Worm (Caenorhabditis elegans) whole organism, late embryonic: ENCODE results near the gene fbxa-43.

Source experiments
- C38D4.7 ChIP-seq: fragments of 200-800 bp; sonication (Bioruptor generic); optimal IDR thresholded peaks from 2 replicates; lab custom pipeline; 2018; ENCODE audit warnings: mild to moderate bottlenecking, missing genetic modification characterization, moderate library complexity, missing compliant biosample characterization
- K02D7.2 ChIP-seq: sonication (generic microtip); optimal IDR thresholded peaks from 2 replicates; lab custom pipeline; 2017; ENCODE audit warnings: mild to moderate bottlenecking, missing genetic modification characterization, missing compliant biosample characterization
- K09A11.1 ChIP-seq: sonication (generic microtip); optimal IDR thresholded peaks from 2 replicates; lab custom pipeline; 2017; ENCODE audit warnings: antibody characterized with exemption, mild to moderate bottlenecking, missing genetic modification characterization, missing compliant biosample characterization; ENCODE audit not compliant: insufficient read depth
- ahr-1 ChIP-seq: sonication (generic microtip); optimal IDR thresholded peaks from 2 replicates; lab custom pipeline; 2016; ENCODE audit warnings: missing genetic modification characterization, missing compliant biosample characterization
- ama-1 ChIP-seq: fragments of 150-350 bp; optimal IDR thresholded peaks from 2 replicates; lab custom pipeline; 2014
- ceh-14 ChIP-seq: sonication (generic microtip); optimal IDR thresholded peaks from 2 replicates; lab custom pipeline; 2016; ENCODE audit warnings: missing genotype, missing genetic modification characterization, missing compliant biosample characterization
- ceh-18 ChIP-seq: sonication (generic microtip); optimal IDR thresholded peaks from 2 replicates; lab custom pipeline; 2016; ENCODE audit warnings: missing genetic modification characterization, missing compliant biosample characterization
- ceh-2 ChIP-seq: sonication (generic microtip); optimal IDR thresholded peaks from 2 replicates; lab custom pipeline; 2016; ENCODE audit warnings: missing genotype, missing genetic modification characterization, missing compliant biosample characterization
- ceh-22 ChIP-seq: sonication (generic microtip); optimal IDR thresholded peaks from 2 replicates; lab custom pipeline; 2017; ENCODE audit warnings: missing biosample characterization, missing genetic modification characterization
- ceh-24 ChIP-seq: sonication (generic microtip); optimal IDR thresholded peaks from 2 replicates; lab custom pipeline; 2016; ENCODE audit warnings: mild to moderate bottlenecking, missing genetic modification characterization, missing compliant biosample characterization
- ceh-30 ChIP-seq: fragments of 150-350 bp; optimal IDR thresholded peaks from 2 replicates; lab custom pipeline; 2014; ENCODE audit warnings: missing biosample characterization, missing genetic modification characterization
- ceh-31 ChIP-seq: sonication (generic microtip); optimal IDR thresholded peaks from 2 replicates; lab custom pipeline; 2016; ENCODE audit warnings: missing genetic modification characterization, missing compliant biosample characterization
- ceh-34 ChIP-seq: sonication (generic microtip); optimal IDR thresholded peaks from 2 replicates; lab custom pipeline; 2016; ENCODE audit warnings: mild to moderate bottlenecking, missing genetic modification characterization, missing compliant biosample characterization
- ceh-6 ChIP-seq: fragments of 200-800 bp; sonication (Bioruptor generic); optimal IDR thresholded peaks from 2 replicates; lab custom pipeline; 2018; ENCODE audit warnings: mild to moderate bottlenecking, missing genetic modification characterization, missing compliant biosample characterization
- ceh-9 ChIP-seq: sonication (generic microtip); optimal IDR thresholded peaks from 2 replicates; lab custom pipeline; 2016; ENCODE audit warnings: mild to moderate bottlenecking, missing genetic modification characterization, inconsistent platforms, missing compliant biosample characterization
- eyg-1 ChIP-seq: sonication (generic microtip); optimal IDR thresholded peaks from 2 replicates; lab custom pipeline; 2016; ENCODE audit warnings: missing genotype, missing genetic modification characterization, missing compliant biosample characterization
- fax-1 ChIP-seq: sonication (generic microtip); optimal IDR thresholded peaks from 2 replicates; lab custom pipeline; 2016; ENCODE audit warnings: missing genotype, missing genetic modification characterization, missing compliant biosample characterization
- fkh-6 ChIP-seq: sonication (generic microtip); optimal IDR thresholded peaks from 2 replicates; lab custom pipeline; 2016; ENCODE audit warnings: missing genetic modification characterization, missing compliant biosample characterization
- gmeb-2 ChIP-seq: sonication (generic microtip); optimal IDR thresholded peaks from 2 replicates; lab custom pipeline; 2016; ENCODE audit warnings: missing genetic modification characterization, inconsistent platforms, missing compliant biosample characterization
- hlh-15 ChIP-seq: sonication (generic microtip); optimal IDR thresholded peaks from 2 replicates; lab custom pipeline; 2016; ENCODE audit warnings: missing genetic modification characterization, missing compliant biosample characterization
- lin-11 ChIP-seq: fragments of 200-800 bp; sonication (Bioruptor generic); optimal IDR thresholded peaks from 2 replicates; lab custom pipeline; 2018; ENCODE audit warnings: mild to moderate bottlenecking, missing genetic modification characterization, missing compliant biosample characterization
- mec-3 ChIP-seq: sonication (generic microtip); optimal IDR thresholded peaks from 2 replicates; lab custom pipeline; 2016; ENCODE audit warnings: borderline replicate concordance, missing genetic modification characterization, missing compliant biosample characterization
- nhr-232 ChIP-seq: sonication (generic microtip); optimal IDR thresholded peaks from 2 replicates; lab custom pipeline; 2016; ENCODE audit warnings: missing genetic modification characterization, missing compliant biosample characterization
- npax-4 ChIP-seq: sonication (generic microtip); optimal IDR thresholded peaks from 2 replicates; lab custom pipeline; 2016; ENCODE audit warnings: missing genetic modification characterization, missing compliant biosample characterization
- pag-3 ChIP-seq: sonication (generic microtip); optimal IDR thresholded peaks from 2 replicates; lab custom pipeline; 2016; ENCODE audit warnings: missing compliant biosample characterization, missing genetic modification characterization, borderline replicate concordance
- pax-1 ChIP-seq: fragments of 150-350 bp; optimal IDR thresholded peaks from 2 replicates; lab custom pipeline; 2014; ENCODE audit warnings: missing biosample characterization, missing genetic modification characterization
- pqm-1 ChIP-seq: sonication (generic microtip); optimal IDR thresholded peaks from 2 replicates; lab custom pipeline; 2016; ENCODE audit warnings: missing genetic modification characterization, missing compliant biosample characterization
- pros-1 ChIP-seq: fragments of 150-350 bp; optimal IDR thresholded peaks from 2 replicates; lab custom pipeline; 2014; ENCODE audit warnings: missing biosample characterization, missing genetic modification reagents, missing genetic modification characterization
- ref-2 ChIP-seq: sonication (generic microtip); optimal IDR thresholded peaks from 2 replicates; lab custom pipeline; 2016; ENCODE audit warnings: missing genetic modification characterization, missing compliant biosample characterization
- sox-4 ChIP-seq: sonication (generic microtip); optimal IDR thresholded peaks from 2 replicates; lab custom pipeline; 2017; ENCODE audit warnings: mild to moderate bottlenecking, missing genetic modification characterization, inconsistent platforms, missing compliant biosample characterization
- tbx-2 ChIP-seq: sonication (generic microtip); optimal IDR thresholded peaks from 2 replicates; lab custom pipeline; 2016; ENCODE audit warnings: missing genetic modification characterization, missing compliant biosample characterization
- tbx-7 ChIP-seq: sonication (generic microtip); optimal IDR thresholded peaks from 2 replicates; lab custom pipeline; 2016; ENCODE audit warnings: missing genotype, missing genetic modification characterization, missing compliant biosample characterization
- unc-3 ChIP-seq, 2 experiments: fragments of 200-800 bp in 1 of 2; sonication (Bioruptor generic) in 1 of 2; sonication (generic microtip) in 1 of 2; conservative IDR thresholded peaks in 1 of 2; optimal IDR thresholded peaks in 1 of 2; 2 replicates each; pipeline versions ENCODE4 v1.3.6 to Lab custom; 2016 to 2022; ENCODE audit warnings: missing compliant biosample characterization in 2 of 2, missing genetic modification characterization in 2 of 2, missing genetic modification reagents in 1 of 2
- ztf-16 ChIP-seq: sonication (generic microtip); optimal IDR thresholded peaks from 2 replicates; lab custom pipeline; 2017; ENCODE audit warnings: missing genetic modification characterization, missing compliant biosample characterization

The fbxa-43 gene

DNA sequence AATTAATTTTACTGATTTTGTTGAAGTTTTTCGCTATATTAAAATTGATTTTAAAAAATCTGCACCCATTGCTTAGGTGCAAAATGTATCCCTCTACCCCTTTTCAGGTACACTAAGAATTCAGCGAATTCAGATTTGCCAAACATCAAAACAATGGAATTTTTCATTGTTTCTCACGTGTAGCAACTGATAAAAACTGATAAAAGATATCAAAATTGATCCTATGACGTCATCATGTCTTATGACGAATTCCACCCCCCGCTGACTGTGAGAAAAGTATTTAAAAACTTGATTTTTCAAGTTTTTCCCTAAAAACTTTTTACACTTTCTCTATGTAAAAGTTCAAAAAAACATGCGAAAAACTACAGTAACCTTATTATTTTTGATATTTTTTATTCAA lies 21.8 kb upstream of the fbxa-43 start, which contains the start of gene Y54F10BM.22:
Y54F10BM.22 (plus strand) TSS at position 331 of the 400 bp plus-strand sequence.
- TF ChIP-seq ceh-18 (tag; lab: Kevin White, UChicago) (no peak), ceh-34 (tag; lab: Kevin White, UChicago) (no peak), npax-4 (tag; lab: Kevin White, UChicago) (no peak), pros-1 (tag; lab: Kevin White, UChicago) (no peak), lin-11 (tag; lab: Kevin White, UChicago) (no peak), ztf-16 (tag; lab: Kevin White, UChicago) (no peak), gmeb-2 (tag; lab: Kevin White, UChicago) (no peak)

DNA sequence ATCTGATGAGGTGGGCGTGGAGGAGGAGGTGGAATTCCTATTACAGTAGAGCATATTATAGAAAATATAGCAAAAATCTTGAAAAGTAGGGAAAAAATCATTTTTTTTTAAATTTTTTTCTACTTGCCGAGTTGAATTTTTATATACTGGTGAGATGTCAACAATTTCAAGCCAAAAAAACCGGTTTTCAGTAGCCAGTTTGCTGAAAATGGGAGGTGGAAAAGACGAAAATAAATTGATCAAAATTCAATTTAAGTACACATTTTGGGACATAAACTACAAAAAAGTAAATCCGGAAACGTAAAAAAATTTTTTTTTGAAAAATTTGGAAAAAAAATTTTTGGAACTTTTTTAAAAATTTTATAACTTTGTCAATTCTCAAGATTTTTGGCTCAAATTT lies 20.7 kb upstream of the fbxa-43 start, which contains the start of gene Y54F10BM.23:
Y54F10BM.23 (minus strand) TSS at position 101 of the 400 bp plus-strand sequence.
- TF ChIP-seq hlh-15 (no peak), C38D4.7 (GFP tag; lab: Kevin White, UChicago) (no peak), sox-4 (tag; lab: Kevin White, UChicago) (no peak), unc-3 (GFP tag; conservative IDR thresholded peaks at IDR 0.05; lab: Robert Waterston, UW) (no peak), unc-3 (tag; optimal IDR thresholded peaks at IDR 0.05; lab: Kevin White, UChicago) (no peak), npax-4 (tag; lab: Kevin White, UChicago) (no peak), lin-11 (tag; lab: Kevin White, UChicago) (no peak), tbx-7 (tag; lab: Kevin White, UChicago) (no peak), ceh-6 (GFP tag; lab: Kevin White, UChicago) (no peak), ceh-14 (tag; lab: Kevin White, UChicago) (no peak), fax-1 (tag; lab: Kevin White, UChicago) (no peak), pqm-1 (no peak), ahr-1 (tag; lab: Kevin White, UChicago) (no peak), ceh-22 (tag; lab: Kevin White, UChicago) (no peak), pag-3 (tag; lab: Kevin White, UChicago) (no peak), ref-2 (tag; lab: Kevin White, UChicago) (no peak), ceh-9 (tag; lab: Kevin White, UChicago) (no peak), ama-1 (lab: Kevin White, UChicago) (no peak)

DNA sequence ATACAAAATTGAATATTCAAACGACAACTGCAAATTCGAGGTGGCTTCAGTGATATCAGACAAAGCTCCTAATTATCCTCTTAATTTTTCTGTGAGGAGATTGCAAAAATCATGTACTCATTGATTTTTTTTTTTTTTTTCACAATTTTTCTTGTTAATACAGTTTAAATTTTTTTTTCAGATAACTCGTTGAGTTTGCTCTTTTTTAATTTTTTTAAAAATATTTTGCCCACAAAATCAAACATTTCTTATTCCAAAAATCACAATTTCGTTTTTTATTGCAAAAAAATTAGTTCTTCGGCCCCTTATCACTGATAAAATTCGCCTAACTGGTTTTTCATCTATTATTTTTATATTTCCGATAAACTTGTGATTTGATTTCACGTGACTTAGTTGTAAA lies 18.1 kb upstream of the fbxa-43 start, which contains the start of gene Y54F10BM.21:
Y54F10BM.21 (plus strand) TSS at position 301 of the 400 bp plus-strand sequence.
- no peak for TF ChIP-seq ceh-2 (tag; lab: Kevin White, UChicago)
- no peak for TF ChIP-seq ama-1 (lab: Kevin White, UChicago)
- no peak for TF ChIP-seq K09A11.1 (tag; lab: Kevin White, UChicago)
- no peak for TF ChIP-seq ceh-24 (tag; lab: Kevin White, UChicago)
- TF ChIP-seq ceh-30 (tag; lab: Kevin White, UChicago): no peak

DNA sequence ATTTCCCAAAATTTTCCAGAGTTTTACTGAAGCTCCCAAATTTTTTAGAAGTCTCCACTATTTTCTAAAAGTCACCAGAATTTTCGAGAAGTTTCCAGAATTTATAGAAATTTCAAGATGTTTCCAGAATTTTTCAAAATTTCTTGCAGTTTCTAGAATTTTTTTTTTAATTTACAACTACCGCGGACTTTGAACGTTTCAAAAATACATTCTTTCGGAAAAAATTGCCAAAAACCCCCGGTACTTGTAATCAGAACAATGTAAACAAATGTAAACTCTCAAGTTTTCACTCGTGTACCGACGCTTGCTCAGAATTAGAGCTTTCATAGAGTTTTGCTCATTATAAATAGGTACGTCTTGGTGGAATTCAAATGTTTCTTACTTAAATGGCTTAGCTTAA lies 14.0 kb upstream of the fbxa-43 start, which contains the start of gene fbxa-39:
fbxa-39 (plus strand) TSS at position 301 of the 400 bp plus-strand sequence.
- TF ChIP-seq unc-3 (GFP tag; conservative IDR thresholded peaks at IDR 0.05; lab: Robert Waterston, UW): no peak
- no peak for TF ChIP-seq unc-3 (tag; optimal IDR thresholded peaks at IDR 0.05; lab: Kevin White, UChicago)
- no peak for TF ChIP-seq ceh-22 (tag; lab: Kevin White, UChicago)
- TF ChIP-seq ceh-31 (tag; lab: Kevin White, UChicago): no peak
- no peak for TF ChIP-seq pax-1 (tag; lab: Kevin White, UChicago)
- no peak for TF ChIP-seq K02D7.2 (tag; lab: Kevin White, UChicago)
- TF ChIP-seq ahr-1 (tag; lab: Kevin White, UChicago): no peak
- no peak for TF ChIP-seq eyg-1 (tag; lab: Kevin White, UChicago)
- no peak for TF ChIP-seq ceh-30 (tag; lab: Kevin White, UChicago)
- TF ChIP-seq mec-3 (tag; lab: Kevin White, UChicago): no peak
- no peak for TF ChIP-seq tbx-2 (tag; lab: Kevin White, UChicago)
- TF ChIP-seq fax-1 (tag; lab: Kevin White, UChicago): no peak
- TF ChIP-seq lin-11 (tag; lab: Kevin White, UChicago): no peak
- no peak for TF ChIP-seq nhr-232 (tag; lab: Kevin White, UChicago)
- TF ChIP-seq fkh-6 (tag; lab: Kevin White, UChicago): no peak
